Worm (Caenorhabditis elegans): ENCODE data around the gene ugt-65.

ugt-65 gene

ce11 chrIV:12419291-12419690 lies 1.2 kb upstream of the ugt-65 start:
- TF ChIP-seq fkh-10 (GFP tag; optimal IDR thresholded peaks at IDR 0.05): peak; percentile 74
- peak; percentile 74 for TF ChIP-seq lin-14 (GFP tag; optimal IDR thresholded peaks at IDR 0.05)
- TF ChIP-seq sptf-1 (tag; optimal IDR thresholded peaks at IDR 0.05): no peak
- TF ChIP-seq lir-3 (tag; optimal IDR thresholded peaks at IDR 0.05; ENCODE audit: poor library complexity): no peak
- no peak for TF ChIP-seq alr-1 (tag; optimal IDR thresholded peaks at IDR 0.05; ENCODE audit: borderline replicate concordance)

- no peak for TF ChIP-seq elt-2 (tag; optimal IDR thresholded peaks at IDR 0.05)
- TF ChIP-seq lin-14 (GFP tag; optimal IDR thresholded peaks at IDR 0.05): peak; percentile 68
- no peak for TF ChIP-seq efl-1 (optimal IDR thresholded peaks at IDR 0.05)
- peak in 1 of 2 experiments; percentile 56 for TF ChIP-seq efl-1 (GFP tag; optimal IDR thresholded peaks at IDR 0.05 in 1 of 2)
These were observed 5.1 kb downstream of the ugt-65 start for ce11 chrIV:12425595-12425994.

- TF ChIP-seq aha-1 (tag; optimal IDR thresholded peaks at IDR 0.05) (no peak), sup-37 (GFP tag; optimal IDR thresholded peaks at IDR 0.05) (no peak), sptf-1 (tag; optimal IDR thresholded peaks at IDR 0.05) (no peak), jun-1 (tag; optimal IDR thresholded peaks at IDR 0.05) (no peak), nhr-76 (tag; optimal IDR thresholded peaks at IDR 0.05) (no peak), ceh-8 (GFP tag; optimal IDR thresholded peaks at IDR 0.05) (peak; percentile 48), ceh-82 (tag; optimal IDR thresholded peaks at IDR 0.05) (no peak)
These were observed 7.3 kb downstream of the ugt-65 start for ce11 chrIV:12427687-12428284.

- TF ChIP-seq tlp-1 (tag; optimal IDR thresholded peaks at IDR 0.05) (no peak), hlh-4 (tag; optimal IDR thresholded peaks at IDR 0.05) (no peak), vab-15 (tag; optimal IDR thresholded peaks at IDR 0.05) (no peak), ztf-11 (tag; optimal IDR thresholded peaks at IDR 0.05) (no peak)
These were observed 8.0 kb downstream of the ugt-65 start, which contains the start of gene col-130 for ce11 chrIV:12428467-12428866. TSS of gene col-130 (minus strand) at chrIV:12428516.

ce11 chrIV:12429504-12429903 lies 9.0 kb downstream of the ugt-65 start:
- TF ChIP-seq blmp-1 (tag; optimal IDR thresholded peaks at IDR 0.05) (peak; percentile 13), skn-1 (tag; optimal IDR thresholded peaks at IDR 0.05) (no peak)

- no peak for TF ChIP-seq skn-1 (tag; optimal IDR thresholded peaks at IDR 0.05)
- no peak for TF ChIP-seq C16A3.4 (tag; optimal IDR thresholded peaks at IDR 0.05)
- no peak for TF ChIP-seq ztf-4 (tag; optimal IDR thresholded peaks at IDR 0.05)
- no peak for TF ChIP-seq fkh-8 (tag; optimal IDR thresholded peaks at IDR 0.05)
- TF ChIP-seq unc-98 (GFP tag; IDR thresholded peaks at IDR 0.05): no peak
- TF ChIP-seq C04F5.9 (tag; optimal IDR thresholded peaks at IDR 0.05): no peak
- no peak for TF ChIP-seq fos-1 (tag; optimal IDR thresholded peaks at IDR 0.05)
- TF ChIP-seq efl-1 (optimal IDR thresholded peaks at IDR 0.05): no peak
- TF ChIP-seq efl-1 (GFP tag; optimal IDR thresholded peaks at IDR 0.05 in 1 of 2): peak in 1 of 2 experiments; percentile 3
These were observed 11.3 kb downstream of the ugt-65 start for ce11 chrIV:12431755-12432154.

- TF ChIP-seq lir-3 (tag; optimal IDR thresholded peaks at IDR 0.05; ENCODE audit: poor library complexity) (no peak), C34B4.2 (tag; optimal IDR thresholded peaks at IDR 0.05) (no peak)
These were observed 11.9 kb downstream of the ugt-65 start, which contains the start of gene clec-184 for ce11 chrIV:12432340-12432739. TSS of gene clec-184 (plus strand) at chrIV:12432640.

ce11 chrIV:12435442-12435841 lies 15.0 kb downstream of the ugt-65 start, which contains the start of gene irg-4:
TSS of gene irg-4 (plus strand) at chrIV:12435833.
- TF ChIP-seq mep-1 (tag; optimal IDR thresholded peaks at IDR 0.05) (no peak), xbp-1 (tag; optimal IDR thresholded peaks at IDR 0.05) (no peak), skn-1 (tag; optimal IDR thresholded peaks at IDR 0.05) (no peak), tlp-1 (tag; optimal IDR thresholded peaks at IDR 0.05) (peak; percentile 88), pqm-1 (tag; optimal IDR thresholded peaks at IDR 0.05) (peak; percentile 4), C16A3.4 (tag; optimal IDR thresholded peaks at IDR 0.05) (no peak), elt-2 (tag; optimal IDR thresholded peaks at IDR 0.05) (peak; percentile 97), C34B4.2 (tag; optimal IDR thresholded peaks at IDR 0.05) (no peak), ceh-88 (GFP tag; IDR thresholded peaks at IDR 0.05) (no peak)

Measured in whole organism, L1 larva.